Worm (Caenorhabditis elegans) whole organism, L2 larva: ENCODE data around the gene fask-1.

Source experiments
- C34F6.9 ChIP-seq: fragments of 150-350 bp; optimal IDR thresholded peaks from 2 replicates; lab custom pipeline; 2014; ENCODE audit warnings: missing biosample characterization, missing genetic modification characterization
- R02D3.7 ChIP-seq: fragments of 150-350 bp; optimal IDR thresholded peaks from 2 replicates; lab custom pipeline; 2014; ENCODE audit warnings: missing biosample characterization, missing genetic modification characterization
- Y55F3AM.14 ChIP-seq: fragments of 200-800 bp; sonication (Bioruptor generic); optimal IDR thresholded peaks from 2 replicates; lab custom pipeline; 2018; ENCODE audit warnings: mild to moderate bottlenecking, missing genetic modification characterization, missing compliant biosample characterization
- alr-1 ChIP-seq: fragments of 150-350 bp; optimal IDR thresholded peaks from 2 replicates; lab custom pipeline; 2014; ENCODE audit warnings: missing biosample characterization, missing genetic modification characterization
- blmp-1 ChIP-seq: sonication (generic microtip); optimal IDR thresholded peaks from 2 replicates; lab custom pipeline; 2017; ENCODE audit warnings: missing genetic modification characterization, mild to moderate bottlenecking, missing compliant biosample characterization, antibody characterized with exemption, moderate library complexity; ENCODE audit not compliant: insufficient read depth
- ceh-82 ChIP-seq: fragments of 150-350 bp; optimal IDR thresholded peaks from 2 replicates; lab custom pipeline; 2014; ENCODE audit warnings: missing biosample characterization, missing genetic modification characterization
- crh-2 ChIP-seq: sonication (generic microtip); optimal IDR thresholded peaks from 2 replicates; lab custom pipeline; 2017; ENCODE audit warnings: missing biosample characterization, missing genetic modification characterization
- dmd-4 ChIP-seq: sonication (generic microtip); optimal IDR thresholded peaks from 2 replicates; lab custom pipeline; 2017; ENCODE audit warnings: missing biosample characterization, missing genetic modification characterization
- egl-27 ChIP-seq: sonication (generic microtip); optimal IDR thresholded peaks from 3 replicates; lab custom pipeline; 2017; ENCODE audit warnings: missing biosample characterization, missing genetic modification reagents, missing genetic modification characterization
- elt-3 ChIP-seq: sonication (generic microtip); optimal IDR thresholded peaks from 2 replicates; lab custom pipeline; 2017; ENCODE audit warnings: missing biosample characterization, missing genetic modification characterization
- fos-1 ChIP-seq: fragments of 150-350 bp; optimal IDR thresholded peaks from 2 replicates; lab custom pipeline; 2014; ENCODE audit warnings: missing biosample characterization, missing genetic modification characterization
- gmeb-1 ChIP-seq: fragments of 150-350 bp; optimal IDR thresholded peaks from 2 replicates; lab custom pipeline; 2014; ENCODE audit warnings: missing biosample characterization, missing genetic modification characterization
- lin-11 ChIP-seq: fragments of 150-350 bp; sonication (generic microtip); optimal IDR thresholded peaks from 2 replicates; lab custom pipeline; 2014; ENCODE audit warnings: missing biosample characterization, missing genetic modification characterization, inconsistent platforms, mixed read lengths
- lin-13 ChIP-seq: fragments of 150-350 bp; optimal IDR thresholded peaks from 2 replicates; lab custom pipeline; 2014; ENCODE audit warnings: missing biosample characterization, missing genetic modification reagents, missing genetic modification characterization
- lin-39 ChIP-seq: fragments of 150-350 bp; optimal IDR thresholded peaks from 2 replicates; lab custom pipeline; 2014; ENCODE audit warnings: missing biosample characterization, missing genetic modification reagents, missing genetic modification characterization
- lsy-2 ChIP-seq, 2 experiments: fragments of 150-350 bp in 1 of 2; sonication (generic microtip) in 1 of 2; optimal IDR thresholded peaks; 2 replicates each; lab custom pipeline; 2014 to 2017; ENCODE audit warnings: missing biosample characterization in 2 of 2, missing genetic modification characterization in 2 of 2
- mdl-1 ChIP-seq, 2 experiments: fragments of 150-350 bp in 1 of 2; sonication (generic microtip) in 1 of 2; optimal IDR thresholded peaks; 2 replicates each; lab custom pipeline; 2017; ENCODE audit warnings: missing biosample characterization in 2 of 2, missing genetic modification characterization in 2 of 2
- nhr-10 ChIP-seq: sonication (generic microtip); optimal IDR thresholded peaks from 2 replicates; lab custom pipeline; 2017; ENCODE audit warnings: missing biosample characterization, missing genetic modification characterization
- nhr-11 ChIP-seq: fragments of 150-350 bp; optimal IDR thresholded peaks from 2 replicates; lab custom pipeline; 2014; ENCODE audit warnings: missing biosample characterization, missing genetic modification characterization
- nhr-12 ChIP-seq: fragments of 150-350 bp; optimal IDR thresholded peaks from 2 replicates; lab custom pipeline; 2014; ENCODE audit warnings: missing biosample characterization, missing genetic modification characterization
- nhr-129 ChIP-seq: fragments of 150-350 bp; optimal IDR thresholded peaks from 2 replicates; lab custom pipeline; 2014; ENCODE audit warnings: missing biosample characterization, missing genetic modification characterization
- nhr-21 ChIP-seq: fragments of 150-350 bp; optimal IDR thresholded peaks from 2 replicates; lab custom pipeline; 2014; ENCODE audit warnings: missing biosample characterization, missing genetic modification characterization
- nhr-23 ChIP-seq: fragments of 150-350 bp; optimal IDR thresholded peaks from 2 replicates; lab custom pipeline; 2014; ENCODE audit warnings: missing biosample characterization, missing genetic modification reagents, missing genetic modification characterization
- nhr-25 ChIP-seq: fragments of 150-350 bp; sonication (generic microtip); optimal IDR thresholded peaks from 3 replicates; lab custom pipeline; 2014; ENCODE audit warnings: missing biosample characterization, missing genetic modification characterization
- nhr-6 ChIP-seq: fragments of 150-350 bp; optimal IDR thresholded peaks from 2 replicates; lab custom pipeline; 2014; ENCODE audit warnings: missing biosample characterization, missing genetic modification characterization
- skn-1 ChIP-seq: sonication (generic microtip); optimal IDR thresholded peaks from 2 replicates; lab custom pipeline; 2017; ENCODE audit warnings: missing biosample characterization, missing genetic modification characterization
- sma-3 ChIP-seq: sonication (generic microtip); optimal IDR thresholded peaks from 2 replicates; lab custom pipeline; 2016; ENCODE audit warnings: missing genetic modification reagents, missing genetic modification characterization, missing compliant biosample characterization
- sma-9 ChIP-seq, 2 experiments: fragments of 150-350 bp in 1 of 2; sonication (generic microtip) in 1 of 2; optimal IDR thresholded peaks; 2 replicates each; lab custom pipeline; 2014 to 2016; ENCODE audit warnings: missing genetic modification characterization in 2 of 2, mild to moderate bottlenecking in 1 of 2, missing biosample characterization in 1 of 2, missing compliant biosample characterization in 1 of 2, missing genetic modification reagents in 1 of 2, moderate library complexity in 1 of 2
- snpc-4 ChIP-seq: fragments of 150-350 bp; optimal IDR thresholded peaks from 2 replicates; lab custom pipeline; 2014; ENCODE audit warnings: missing biosample characterization, missing genetic modification characterization
- unc-39 ChIP-seq: fragments of 150-350 bp; optimal IDR thresholded peaks from 2 replicates; lab custom pipeline; 2014; ENCODE audit warnings: missing biosample characterization, missing genetic modification characterization
- unc-55 ChIP-seq: fragments of 150-350 bp; sonication (generic microtip); optimal IDR thresholded peaks from 3 replicates; lab custom pipeline; 2014; ENCODE audit warnings: missing biosample characterization, missing genetic modification reagents, missing genetic modification characterization
- unc-62 ChIP-seq: fragments of 150-350 bp; optimal IDR thresholded peaks from 2 replicates; lab custom pipeline; 2014; ENCODE audit warnings: missing biosample characterization, missing genetic modification reagents, missing genetic modification characterization
- zag-1 ChIP-seq: fragments of 150-350 bp; optimal IDR thresholded peaks from 2 replicates; lab custom pipeline; 2014; ENCODE audit warnings: missing biosample characterization, missing genetic modification characterization
- ztf-1 ChIP-seq: fragments of 200-800 bp; sonication (Bioruptor generic); conservative IDR thresholded peaks from 2 replicates; pipeline ENCODE4 v1.3.6; 2022; ENCODE audit warnings: missing genetic modification characterization, missing compliant biosample characterization
- ztf-4 ChIP-seq: fragments of 150-350 bp; optimal IDR thresholded peaks from 2 replicates; lab custom pipeline; 2014; ENCODE audit warnings: missing biosample characterization, missing genetic modification characterization

fask-1 gene

DNA sequence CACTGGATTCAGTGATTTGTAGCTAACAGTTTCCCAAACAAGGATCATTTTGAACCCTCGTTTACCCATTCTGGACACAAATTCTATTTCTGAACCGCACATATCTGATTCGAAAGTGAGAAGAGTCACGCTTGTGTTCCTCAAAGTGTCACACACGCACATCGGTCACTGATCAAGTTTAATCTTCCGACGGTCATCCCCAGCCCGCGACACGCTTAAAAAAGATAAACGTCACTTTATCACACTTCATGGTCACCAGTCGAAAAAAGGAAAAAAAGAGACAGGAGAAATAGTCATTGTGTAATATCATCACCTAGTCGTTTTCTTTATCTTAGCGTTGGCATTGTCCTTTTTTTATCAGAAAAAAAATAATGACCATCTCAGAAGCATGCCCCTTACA is 22.8 kb upstream of the fask-1 start (continued):
- no peak for TF ChIP-seq elt-3 (tag; lab: Kevin White, UChicago)
- TF ChIP-seq nhr-12 (tag; lab: Kevin White, UChicago), result no peak
- no peak for TF ChIP-seq nhr-10 (tag; lab: Kevin White, UChicago)
- no peak for TF ChIP-seq unc-62 (GFP tag; lab: Kevin White, UChicago)
- no peak for TF ChIP-seq skn-1 (tag; lab: Kevin White, UChicago)
- TF ChIP-seq nhr-23, result no peak
- TF ChIP-seq lsy-2 (tag; optimal IDR thresholded peaks at IDR 0.05; lab: Kevin White, UChicago), result no peak
- no peak for TF ChIP-seq lin-39 (tag; lab: Kevin White, UChicago)
- no peak for TF ChIP-seq ztf-1 (GFP tag; lab: Robert Waterston, UW)
- no peak for TF ChIP-seq Y55F3AM.14
- TF ChIP-seq unc-39, result no peak
- peak; percentile 72 for TF ChIP-seq blmp-1 (tag; lab: Kevin White, UChicago)
- no peak for TF ChIP-seq ceh-82 (tag; lab: Kevin White, UChicago)
- no peak for TF ChIP-seq alr-1 (tag; lab: Kevin White, UChicago)
- TF ChIP-seq egl-27, result no peak
- TF ChIP-seq zag-1 (tag; lab: Kevin White, UChicago), result no peak
- TF ChIP-seq, all 48 proteins: peak for 7

DNA sequence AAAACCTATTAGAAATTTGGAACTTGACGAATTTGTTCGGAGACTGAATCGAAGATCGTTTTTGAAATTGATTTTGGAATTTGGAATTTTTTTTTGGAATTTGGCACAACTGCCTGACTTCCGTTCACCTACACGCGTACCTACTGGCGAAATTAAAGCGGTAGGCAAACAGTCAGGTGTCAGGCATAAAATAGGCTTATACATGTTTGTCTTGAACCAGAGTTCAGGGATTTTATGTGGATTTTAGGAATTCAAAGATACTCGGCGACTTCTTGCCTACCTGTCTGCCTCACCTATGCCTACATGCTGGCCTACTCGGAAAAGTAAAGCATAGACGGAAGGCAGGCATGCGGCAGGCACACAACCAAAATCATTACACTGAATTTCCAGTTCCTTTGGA is 22.2 kb upstream of the fask-1 start:
- TF ChIP-seq unc-55, result no peak
- TF ChIP-seq nhr-21 (tag; lab: Kevin White, UChicago), result no peak

DNA sequence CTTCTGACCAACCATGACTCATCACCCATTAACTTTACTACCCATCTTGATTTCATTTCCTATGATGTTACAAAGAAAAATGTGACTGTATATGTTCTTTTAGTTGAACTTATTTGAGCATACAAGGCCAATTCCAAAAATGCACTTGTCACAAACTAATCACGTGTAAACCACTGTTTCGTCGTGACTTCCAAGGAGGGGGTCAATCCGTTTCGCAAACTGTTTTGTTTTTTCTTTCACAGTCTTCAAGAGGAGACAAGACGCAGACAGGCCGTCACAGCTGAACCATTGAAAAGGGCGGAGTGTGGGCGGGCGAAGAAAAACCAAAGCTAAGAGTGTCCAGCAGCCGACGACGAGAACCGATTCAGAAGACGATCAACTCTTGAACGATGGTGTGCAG is 21.4 kb upstream of the fask-1 start, which contains the start of gene C39E9.8:
Gene C39E9.8, plus strand, starts transcription at position 328 of the 400 bp plus-strand sequence.
- peak; percentile 23 for TF ChIP-seq Y55F3AM.14
- no peak for TF ChIP-seq lin-11 (tag; lab: Kevin White, UChicago)
- TF ChIP-seq ceh-82 (tag; lab: Kevin White, UChicago), result no peak
- peak; percentile 52 for TF ChIP-seq nhr-21 (tag; lab: Kevin White, UChicago)
- peak; percentile 77 for TF ChIP-seq sma-3
- TF ChIP-seq nhr-129 (tag; lab: Kevin White, UChicago), result peak; percentile 71
- peak; percentile 41 for TF ChIP-seq fos-1 (tag; lab: Kevin White, UChicago)
- peak; percentile 48 for TF ChIP-seq blmp-1 (tag; lab: Kevin White, UChicago)
- TF ChIP-seq ztf-4 (tag; lab: Kevin White, UChicago), result no peak
- peak; percentile 74 for TF ChIP-seq sma-9 (GFP tag; optimal IDR thresholded peaks at IDR 0.05; lab: Kevin White, UChicago)
- TF ChIP-seq sma-9 (tag; optimal IDR thresholded peaks at IDR 0.05; lab: Kevin White, UChicago), result peak; percentile 1
- peak; percentile 94 for TF ChIP-seq nhr-25 (tag; lab: Kevin White, UChicago)
- no peak for TF ChIP-seq lsy-2 (tag; optimal IDR thresholded peaks at IDR 0.05; lab: Kevin White, UChicago)
- no peak for TF ChIP-seq lin-13 (GFP tag; lab: Kevin White, UChicago)
- no peak for TF ChIP-seq dmd-4 (tag; lab: Kevin White, UChicago)
- no peak for TF ChIP-seq mdl-1 (tag; optimal IDR thresholded peaks at IDR 0.05; lab: Kevin White, UChicago)
- no peak for TF ChIP-seq crh-2 (tag; lab: Kevin White, UChicago)
- no peak for TF ChIP-seq R02D3.7
- no peak for TF ChIP-seq gmeb-1 (tag; lab: Kevin White, UChicago)
- TF ChIP-seq egl-27, result peak; percentile 13
- no peak for TF ChIP-seq skn-1 (tag; lab: Kevin White, UChicago)
- peak; percentile 14 for TF ChIP-seq nhr-6

DNA sequence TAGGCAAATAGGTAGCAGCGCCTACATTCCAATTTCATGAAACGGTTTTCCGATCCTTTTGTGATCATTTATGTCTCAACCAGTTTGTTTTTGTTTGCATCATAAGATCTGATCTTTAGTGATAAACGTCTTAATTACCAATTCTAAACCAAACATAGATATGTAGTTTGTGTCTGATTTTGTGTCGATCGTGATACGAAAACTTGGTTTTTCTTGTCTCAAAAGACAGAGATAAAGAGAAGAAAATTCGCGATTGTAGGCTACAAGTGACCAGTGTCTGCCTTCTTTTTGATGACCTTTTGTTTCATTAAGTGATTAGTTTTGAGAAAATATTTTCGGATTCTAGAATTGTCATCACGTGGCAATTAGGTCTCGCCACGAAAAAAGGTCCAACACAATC is 20.3 kb upstream of the fask-1 start:
- TF ChIP-seq nhr-11 (tag; lab: Kevin White, UChicago), result peak; percentile 35
- peak; percentile 55 for TF ChIP-seq nhr-21 (tag; lab: Kevin White, UChicago)
- TF ChIP-seq crh-2 (tag; lab: Kevin White, UChicago), result no peak
- TF ChIP-seq C34F6.9 (tag; lab: Kevin White, UChicago), result no peak
- peak; percentile 98 for TF ChIP-seq nhr-129 (tag; lab: Kevin White, UChicago)
- no peak for TF ChIP-seq mdl-1 (tag; optimal IDR thresholded peaks at IDR 0.05; lab: Kevin White, UChicago)
- peak; percentile 66 for TF ChIP-seq nhr-25 (tag; lab: Kevin White, UChicago)
- peak; percentile 36 for TF ChIP-seq sma-3

DNA sequence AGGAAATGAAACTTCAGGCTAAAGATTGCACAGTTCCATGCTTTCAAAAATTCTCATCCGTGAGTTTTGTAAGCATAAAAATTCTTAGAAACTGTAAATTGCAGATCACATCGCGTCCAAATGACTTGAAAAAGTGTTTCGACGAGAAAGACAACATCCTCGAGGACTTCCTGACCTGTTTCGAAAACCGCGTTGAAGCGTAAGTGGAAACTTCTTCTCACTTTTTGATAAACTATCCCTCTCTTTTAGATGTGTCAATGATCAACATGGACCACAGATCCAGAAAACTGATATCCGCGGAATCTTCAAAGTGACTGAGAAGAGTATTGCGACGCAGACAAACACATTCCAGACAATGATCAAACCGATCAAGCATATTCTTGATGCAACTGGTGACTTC is 19.7 kb upstream of the fask-1 start:
- no peak for TF ChIP-seq snpc-4 (tag; lab: Kevin White, UChicago)
- peak; percentile 19 for TF ChIP-seq nhr-129 (tag; lab: Kevin White, UChicago)
